Fruit fly (Drosophila melanogaster): Measurements from ENCODE around the gene CG32599.
A peak's percentile ranks its signal among the peaks of the same experiment; 100 is the strongest.

DNA sequence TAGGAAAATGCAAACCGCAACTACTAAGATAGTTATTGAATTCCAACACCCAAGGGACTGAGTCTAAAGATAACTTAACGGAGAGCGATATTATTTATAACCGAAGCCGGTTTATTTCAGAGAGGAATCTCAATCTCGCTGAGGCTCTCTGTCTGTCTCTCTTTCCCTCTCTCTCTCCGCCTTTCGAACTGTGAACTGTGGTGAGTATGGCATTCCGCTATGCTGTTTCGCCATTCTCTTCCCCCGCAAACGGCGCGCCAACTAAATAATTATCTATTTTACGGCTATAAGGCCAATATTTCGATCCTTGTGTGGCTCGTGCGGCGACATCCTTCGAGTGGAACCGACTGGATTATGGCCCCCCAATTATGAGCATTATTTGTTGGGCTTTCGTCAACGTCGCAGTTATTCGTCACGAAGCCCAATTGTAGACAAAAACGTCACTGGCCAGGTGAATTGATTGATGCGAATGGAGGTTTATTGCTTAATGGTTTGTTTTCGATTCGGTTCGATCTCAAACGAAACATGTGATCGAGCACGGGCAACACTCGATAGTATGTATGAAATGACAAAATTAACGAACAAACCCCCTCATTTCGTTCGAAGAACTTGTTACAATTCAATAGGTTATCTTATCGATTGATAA lies 31.2 kb upstream of the CG32599 start:
- TF ChIP-seq ovo (GFP tag; optimal IDR thresholded peaks at IDR 0.05) (peak; percentile 52), Hr96 (GFP tag; optimal IDR thresholded peaks at IDR 0.05) (no peak), cic (GFP tag; optimal IDR thresholded peaks at IDR 0.05) (no peak), bab1 (GFP tag; optimal IDR thresholded peaks at IDR 0.05) (no peak), CG33017 (tag; optimal IDR thresholded peaks at IDR 0.05) (no peak), CG14711 (tag; optimal IDR thresholded peaks at IDR 0.05) (no peak), CG11617 (GFP tag; optimal IDR thresholded peaks at IDR 0.05) (no peak), CG7045 (GFP tag; optimal IDR thresholded peaks at IDR 0.05) (no peak), cnc (optimal IDR thresholded peaks at IDR 0.05) (no peak), tj (GFP tag; optimal IDR thresholded peaks at IDR 0.05) (no peak), Clk (GFP tag; optimal IDR thresholded peaks at IDR 0.05) (no peak), CG5204 (GFP tag; optimal IDR thresholded peaks at IDR 0.05) (no peak), CG12768 (GFP tag; optimal IDR thresholded peaks at IDR 0.05) (no peak)
